Fruit fly (Drosophila melanogaster): ENCODE results near the gene Desat1.

- no peak for TF ChIP-seq pan (optimal IDR thresholded peaks at IDR 0.05)
- no peak for TF ChIP-seq foxo (GFP tag; optimal IDR thresholded peaks at IDR 0.05)
- peak; percentile 56 for TF ChIP-seq Hr83 (GFP tag; optimal IDR thresholded peaks at IDR 0.05; ENCODE audit: poor library complexity, severe bottlenecking)
- no peak for TF ChIP-seq Dif (GFP tag; optimal IDR thresholded peaks at IDR 0.05; ENCODE audit: partially characterized antibody)
- TF ChIP-seq fru (GFP tag; optimal IDR thresholded peaks at IDR 0.05), result no peak
- no peak for TF ChIP-seq dl (GFP tag; optimal IDR thresholded peaks at IDR 0.05; ENCODE audit: insufficient read depth in 1 of 2, partially characterized antibody in 2 of 2)
- TF ChIP-seq Vsx2 (GFP tag; optimal IDR thresholded peaks at IDR 0.05; ENCODE audit: partially characterized antibody), result no peak
- no peak for TF ChIP-seq psq (GFP tag; optimal IDR thresholded peaks at IDR 0.05)
- TF ChIP-seq CG32264 (GFP tag; optimal IDR thresholded peaks at IDR 0.05), result no peak
- no peak for TF ChIP-seq rgr (GFP tag; optimal IDR thresholded peaks at IDR 0.05)
- no peak for TF ChIP-seq lola (GFP tag; optimal IDR thresholded peaks at IDR 0.05)
- no peak for TF ChIP-seq Abd-B (GFP tag; optimal IDR thresholded peaks at IDR 0.05)
- no peak for TF ChIP-seq usp (GFP tag; optimal IDR thresholded peaks at IDR 0.05)
Measured at dm6 chr3R:12422379-12422975, 16.9 kb upstream of the Desat1 start, which contains the start of the genes Scgbeta and CG17202.

All from whole organism, wandering third instar larva.